Fruit fly (Drosophila melanogaster) whole organism, adult: ENCODE results near the gene sNPF.

ENCODE experiments used
- CG11617 ChIP-seq: fragments of 200-800 bp; sonication (Bioruptor generic); optimal IDR thresholded peaks from 2 replicates; lab custom pipeline; 2017; ENCODE audit warnings: mild to moderate bottlenecking, missing biosample characterization, missing genetic modification reagents, missing genetic modification characterization
- CG14711 ChIP-seq: fragments of 200-800 bp; sonication (Bioruptor generic); optimal IDR thresholded peaks from 2 replicates; lab custom pipeline; 2018; ENCODE audit warnings: missing biosample characterization, mild to moderate bottlenecking, missing genetic modification characterization, moderate library complexity
- CG33017 ChIP-seq: fragments of 200-800 bp; sonication (Bioruptor generic); optimal IDR thresholded peaks from 2 replicates; lab custom pipeline; 2018; ENCODE audit warnings: missing biosample characterization, mild to moderate bottlenecking, missing genetic modification characterization, moderate library complexity
- Clk ChIP-seq: fragments of 200-800 bp; sonication (Bioruptor generic); optimal IDR thresholded peaks from 2 replicates; lab custom pipeline; 2017; ENCODE audit warnings: missing biosample characterization, missing genetic modification characterization
- cnc ChIP-seq, 2 experiments: fragments of >200 bp; optimal IDR thresholded peaks; 2 replicates each; lab custom pipeline; 2017
- kay ChIP-seq: fragments of 200-800 bp; sonication (Bioruptor generic); peaks from one replicate; lab custom pipeline; 2016; ENCODE audit warnings: missing biosample characterization, missing genetic modification characterization, borderline replicate concordance
- tj ChIP-seq: fragments of 200-800 bp; sonication (Bioruptor generic); optimal IDR thresholded peaks from 3 replicates; lab custom pipeline; 2017; ENCODE audit warnings: missing biosample characterization, mild to moderate bottlenecking, missing genetic modification characterization, moderate library complexity

DNA sequence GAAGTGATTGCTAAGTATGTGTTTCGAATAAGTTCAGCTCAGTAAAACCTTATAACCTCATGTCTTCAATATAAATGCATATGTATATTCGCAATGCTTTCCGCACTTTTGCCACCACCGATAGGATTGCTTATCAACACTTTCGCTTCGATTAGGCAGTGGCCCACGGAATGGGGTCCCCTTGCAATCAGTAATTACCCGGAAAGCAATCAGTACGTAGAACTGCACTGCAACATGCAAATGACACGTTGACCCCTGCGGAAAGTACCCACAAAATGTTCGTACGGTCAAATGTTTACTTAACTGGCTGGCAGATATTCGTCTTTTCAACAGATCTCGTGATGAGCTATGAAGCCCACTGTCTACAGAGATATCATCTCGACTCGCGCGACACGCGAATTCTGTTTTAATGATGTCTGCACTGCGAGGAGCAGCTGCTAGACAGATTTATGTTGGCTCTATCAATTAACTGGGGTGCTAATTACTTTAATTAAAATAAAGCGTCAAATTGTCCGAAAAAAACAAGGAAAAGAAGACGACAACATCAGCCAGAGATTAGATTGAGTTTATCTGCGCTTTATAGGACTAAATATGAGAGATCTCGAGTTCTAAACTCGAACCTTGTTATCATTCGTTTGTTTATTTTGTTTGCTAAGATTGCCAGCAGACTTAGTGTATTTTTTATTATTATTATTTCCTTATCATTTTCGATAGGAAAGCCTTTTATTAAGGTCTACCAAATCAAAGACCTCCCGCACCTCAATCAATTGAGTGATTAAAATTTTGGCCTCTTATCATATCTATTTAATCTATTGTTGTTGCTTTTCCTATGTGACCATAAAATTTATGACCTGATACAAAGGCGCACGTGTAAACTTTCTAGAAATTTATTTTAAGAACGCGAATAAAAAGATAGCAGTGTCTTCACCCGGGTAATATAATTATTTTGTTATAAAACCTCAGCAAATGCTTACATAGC is 50.0 kb downstream of the sNPF start:
- TF ChIP-seq cnc (optimal IDR thresholded peaks at IDR 0.05; lab: Kevin White, UChicago), result no peak
- TF ChIP-seq kay (GFP tag; lab: Kevin White, UChicago), result peak; percentile 95
- TF ChIP-seq CG11617 (GFP tag; lab: Kevin White, UChicago), result no peak
- no peak for TF ChIP-seq tj (GFP tag; lab: Kevin White, UChicago)
- no peak for TF ChIP-seq CG33017 (tag; lab: Kevin White, UChicago)
- TF ChIP-seq CG14711 (tag; lab: Kevin White, UChicago), result no peak
- no peak for TF ChIP-seq Clk (GFP tag; lab: Kevin White, UChicago)
